Fruit fly (Drosophila melanogaster) whole organism, embryonic: ENCODE data around the gene CG5096.

Experiments used
- ATbp ChIP-seq: fragments of 200-800 bp; sonication (Bioruptor generic); optimal IDR thresholded peaks from 2 replicates; lab custom pipeline; 2017; ENCODE audit warnings: missing biosample characterization, mild to moderate bottlenecking, missing genetic modification characterization, missing genetic modification reagents
- Adf1 ChIP-seq: fragments of 200-800 bp; sonication (Bioruptor generic); IDR thresholded peaks from 2 replicates; pipeline ENCODE4 v1.3.6; 2022; ENCODE audit warnings: missing biosample characterization, missing genetic modification characterization
- Atf-2 ChIP-seq: fragments of 200-800 bp; sonication (Bioruptor generic); optimal IDR thresholded peaks from 2 replicates; lab custom pipeline; 2016; ENCODE audit warnings: missing biosample characterization, missing genetic modification characterization
- BEAF-32 ChIP-seq: fragments of 200-800 bp; sonication (Bioruptor generic); optimal IDR thresholded peaks from 3 replicates; lab custom pipeline; 2017; ENCODE audit warnings: missing biosample characterization, missing genetic modification characterization, mild to moderate bottlenecking, moderate library complexity, missing genetic modification reagents
- Bdp1 ChIP-seq: fragments of 200-800 bp; sonication (Bioruptor generic); optimal IDR thresholded peaks from 3 replicates; lab custom pipeline; 2016; ENCODE audit warnings: missing biosample characterization, missing genetic modification characterization
- Bgb ChIP-seq: fragments of 200-800 bp; sonication (Bioruptor generic); IDR thresholded peaks from 2 replicates; pipeline ENCODE4 v1.3.6; 2022; ENCODE audit warnings: missing biosample characterization, missing genetic modification characterization; ENCODE audit not compliant: partially characterized antibody
- CG11398 ChIP-seq: fragments of 200-800 bp; sonication (Bioruptor generic); optimal IDR thresholded peaks from 2 replicates; lab custom pipeline; 2016; ENCODE audit warnings: missing biosample characterization, missing genetic modification characterization
- CG12299 ChIP-seq: fragments of 200-800 bp; sonication (Bioruptor generic); optimal IDR thresholded peaks from 2 replicates; lab custom pipeline; 2018; ENCODE audit warnings: missing biosample characterization, mild to moderate bottlenecking, missing genetic modification characterization
- CG17359 ChIP-seq: fragments of 200-800 bp; sonication (Bioruptor generic); optimal IDR thresholded peaks from 3 replicates; lab custom pipeline; 2018; ENCODE audit warnings: missing biosample characterization, mild to moderate bottlenecking, missing genetic modification characterization, moderate library complexity
- CG17361 ChIP-seq: fragments of 200-800 bp; sonication (Bioruptor generic); IDR thresholded peaks from 3 replicates; pipeline ENCODE4 v1.3.6; 2022; ENCODE audit warnings: missing biosample characterization, missing genetic modification characterization
- CG1832 ChIP-seq: fragments of 200-800 bp; sonication (Bioruptor generic); optimal IDR thresholded peaks from 2 replicates; lab custom pipeline; 2017; ENCODE audit warnings: missing biosample characterization, mild to moderate bottlenecking, missing genetic modification characterization, inconsistent platforms
- CG32767 ChIP-seq: fragments of 200-800 bp; sonication (Bioruptor generic); IDR thresholded peaks from 2 replicates; pipeline ENCODE4 v1.3.6; 2022; ENCODE audit warnings: missing biosample characterization, missing genetic modification characterization
- CG3407 ChIP-seq: fragments of 200-800 bp; sonication (Bioruptor generic); optimal IDR thresholded peaks from 2 replicates; lab custom pipeline; 2018; ENCODE audit warnings: missing biosample characterization, mild to moderate bottlenecking, missing genetic modification characterization
- CG4360 ChIP-seq: fragments of 200-800 bp; sonication (Bioruptor generic); IDR thresholded peaks from 2 replicates; pipeline ENCODE4 v1.3.6; 2022; ENCODE audit warnings: missing biosample characterization, missing genetic modification characterization
- CG4424 ChIP-seq: fragments of 200-800 bp; sonication (Bioruptor generic); optimal IDR thresholded peaks from 3 replicates; lab custom pipeline; 2016; ENCODE audit warnings: missing biosample characterization, missing genetic modification characterization
- CG4617 ChIP-seq: fragments of 200-800 bp; sonication (Bioruptor generic); optimal IDR thresholded peaks from 3 replicates; lab custom pipeline; 2016; ENCODE audit warnings: missing biosample characterization, missing genetic modification characterization, borderline replicate concordance
- CG6175 ChIP-seq: fragments of 200-800 bp; sonication (Bioruptor generic); IDR thresholded peaks from 3 replicates; pipeline ENCODE4 v1.3.6; 2022; ENCODE audit warnings: missing biosample characterization, missing genetic modification characterization
- CG6254 ChIP-seq: fragments of 200-800 bp; sonication (Bioruptor generic); optimal IDR thresholded peaks from 3 replicates; lab custom pipeline; 2017; ENCODE audit warnings: mild to moderate bottlenecking, missing biosample characterization, missing genetic modification reagents, missing genetic modification characterization
- CG7357 ChIP-seq: fragments of 200-800 bp; sonication (Bioruptor generic); IDR thresholded peaks from 3 replicates; pipeline ENCODE4 v1.3.6; 2022; ENCODE audit warnings: missing biosample characterization, missing genetic modification characterization
- CG7556 ChIP-seq: fragments of 200-800 bp; sonication (Bioruptor generic); optimal IDR thresholded peaks from 2 replicates; lab custom pipeline; 2017; ENCODE audit warnings: missing biosample characterization, mild to moderate bottlenecking, missing genetic modification characterization
- Camta ChIP-seq: fragments of 200-800 bp; sonication (Bioruptor generic); optimal IDR thresholded peaks from 2 replicates; lab custom pipeline; 2016; ENCODE audit warnings: missing biosample characterization, missing genetic modification characterization
- Deaf1 ChIP-seq: fragments of 200-800 bp; optimal IDR thresholded peaks from 3 replicates; lab custom pipeline; 2019; ENCODE audit warnings: missing biosample characterization, mild to moderate bottlenecking, missing genetic modification characterization, moderate library complexity
- Dip3 ChIP-seq: fragments of 200-800 bp; sonication (Bioruptor generic); optimal IDR thresholded peaks from 3 replicates; lab custom pipeline; 2016; ENCODE audit warnings: missing biosample characterization, missing genetic modification characterization
- HmgD ChIP-seq: fragments of 200-800 bp; sonication (Bioruptor generic); optimal IDR thresholded peaks from 3 replicates; lab custom pipeline; 2016; ENCODE audit warnings: missing biosample characterization, missing genetic modification characterization
- HmgZ ChIP-seq: fragments of 200-800 bp; sonication (Bioruptor generic); optimal IDR thresholded peaks from 2 replicates; lab custom pipeline; 2018; ENCODE audit warnings: missing biosample characterization, mild to moderate bottlenecking, missing genetic modification characterization
- Hmr ChIP-seq: fragments of 200-800 bp; sonication (Bioruptor generic); optimal IDR thresholded peaks from 3 replicates; lab custom pipeline; 2017; ENCODE audit warnings: mild to moderate bottlenecking, missing biosample characterization, missing genetic modification reagents, missing genetic modification characterization
- Lpt ChIP-seq: fragments of >200 bp; optimal IDR thresholded peaks from 2 replicates; lab custom pipeline; 2018; ENCODE audit warnings: missing biosample characterization, missing genetic modification characterization
- Myb ChIP-seq: fragments of 200-800 bp; sonication (Bioruptor generic); optimal IDR thresholded peaks from 2 replicates; lab custom pipeline; 2016; ENCODE audit warnings: missing biosample characterization, missing genetic modification characterization
- Neu2 ChIP-seq: fragments of 200-800 bp; sonication (Bioruptor generic); optimal IDR thresholded peaks from 3 replicates; lab custom pipeline; 2016; ENCODE audit warnings: missing biosample characterization, missing genetic modification characterization, borderline replicate concordance
- Nf-YC ChIP-seq: fragments of 200-800 bp; optimal IDR thresholded peaks from 3 replicates; lab custom pipeline; 2019; ENCODE audit warnings: missing biosample characterization, mild to moderate bottlenecking, missing genetic modification characterization, moderate library complexity
- NfI ChIP-seq: fragments of 200-800 bp; sonication (Bioruptor generic); optimal IDR thresholded peaks from 3 replicates; lab custom pipeline; 2018; ENCODE audit warnings: missing biosample characterization, mild to moderate bottlenecking, missing genetic modification characterization, moderate library complexity
- Taf1 ChIP-seq: fragments of 200-800 bp; sonication (Bioruptor generic); IDR thresholded peaks from 2 replicates; pipeline ENCODE4 v1.3.6; 2022; ENCODE audit warnings: missing biosample characterization, missing genetic modification characterization
- YL-1 ChIP-seq: fragments of 200-800 bp; sonication (Bioruptor generic); optimal IDR thresholded peaks from 3 replicates; lab custom pipeline; 2017; ENCODE audit warnings: missing biosample characterization, mild to moderate bottlenecking, missing genetic modification characterization
- br ChIP-seq: fragments of >200 bp; optimal IDR thresholded peaks from 2 replicates; lab custom pipeline; 2017
- cas ChIP-seq: fragments of 200-800 bp; sonication (Bioruptor generic); IDR thresholded peaks from 2 replicates; pipeline ENCODE4 v1.3.6; 2022; ENCODE audit warnings: missing biosample characterization, missing genetic modification characterization
- dysf ChIP-seq: fragments of 200-800 bp; sonication (Bioruptor generic); IDR thresholded peaks from 3 replicates; pipeline ENCODE4 v1.3.6; 2022; ENCODE audit warnings: missing biosample characterization, missing genetic modification characterization
- grau ChIP-seq: fragments of 200-800 bp; optimal IDR thresholded peaks from 3 replicates; lab custom pipeline; 2019; ENCODE audit warnings: missing biosample characterization, mild to moderate bottlenecking, missing genetic modification characterization, moderate library complexity
- ham ChIP-seq: fragments of 200-800 bp; sonication (Bioruptor generic); IDR thresholded peaks from 2 replicates; pipeline ENCODE4 v1.3.6; 2022; ENCODE audit warnings: missing biosample characterization, missing genetic modification characterization
- maf-S ChIP-seq: fragments of 200-800 bp; sonication (Bioruptor generic); optimal IDR thresholded peaks from 2 replicates; lab custom pipeline; 2016; ENCODE audit warnings: missing biosample characterization, missing genetic modification characterization
- nau ChIP-seq: fragments of 200-800 bp; sonication (Bioruptor generic); optimal IDR thresholded peaks from 3 replicates; lab custom pipeline; 2017; ENCODE audit warnings: missing biosample characterization, mild to moderate bottlenecking, missing genetic modification characterization, missing genetic modification reagents
- pan ChIP-seq, 4 experiments: fragments of >200 bp in 3 of 4; fragments of 200-800 bp in 1 of 4; sonication (Bioruptor generic) in 1 of 4; optimal IDR thresholded peaks in 3 of 4; IDR thresholded peaks in 1 of 4; 2 replicates each; pipeline versions ENCODE4 v1.3.6 to Lab custom; 2017 to 2022; ENCODE audit warnings: missing biosample characterization in 2 of 4, missing genetic modification characterization in 2 of 4, mixed read lengths in 1 of 4
- ranshi ChIP-seq: fragments of 200-800 bp; sonication (Bioruptor generic); IDR thresholded peaks from 2 replicates; pipeline ENCODE4 v1.3.6; 2022; ENCODE audit warnings: missing biosample characterization, missing genetic modification characterization
- row ChIP-seq: fragments of 200-800 bp; sonication (Bioruptor generic); IDR thresholded peaks from 3 replicates; pipeline ENCODE4 v1.3.6; 2022; ENCODE audit warnings: missing biosample characterization, missing genetic modification characterization
- scrt ChIP-seq: fragments of 200-800 bp; sonication (Bioruptor generic); optimal IDR thresholded peaks from 2 replicates; lab custom pipeline; 2018; ENCODE audit warnings: missing biosample characterization, mild to moderate bottlenecking, missing genetic modification characterization, moderate library complexity
- sug ChIP-seq: fragments of 200-800 bp; optimal IDR thresholded peaks from 2 replicates; lab custom pipeline; 2019; ENCODE audit warnings: missing biosample characterization, mild to moderate bottlenecking, missing genetic modification characterization, moderate library complexity
- tna ChIP-seq: fragments of 200-800 bp; sonication (Bioruptor generic); IDR thresholded peaks from 2 replicates; pipeline ENCODE4 v1.3.6; 2022; ENCODE audit warnings: missing biosample characterization, missing genetic modification characterization; ENCODE audit not compliant: partially characterized antibody
- trem ChIP-seq: fragments of 200-800 bp; optimal IDR thresholded peaks from 3 replicates; lab custom pipeline; 2019; ENCODE audit warnings: missing biosample characterization, mild to moderate bottlenecking, missing genetic modification characterization, moderate library complexity
- tx ChIP-seq: fragments of 200-800 bp; sonication (Bioruptor generic); optimal IDR thresholded peaks from 2 replicates; lab custom pipeline; 2016; ENCODE audit warnings: missing biosample characterization, missing genetic modification characterization

Gene CG5096

DNA sequence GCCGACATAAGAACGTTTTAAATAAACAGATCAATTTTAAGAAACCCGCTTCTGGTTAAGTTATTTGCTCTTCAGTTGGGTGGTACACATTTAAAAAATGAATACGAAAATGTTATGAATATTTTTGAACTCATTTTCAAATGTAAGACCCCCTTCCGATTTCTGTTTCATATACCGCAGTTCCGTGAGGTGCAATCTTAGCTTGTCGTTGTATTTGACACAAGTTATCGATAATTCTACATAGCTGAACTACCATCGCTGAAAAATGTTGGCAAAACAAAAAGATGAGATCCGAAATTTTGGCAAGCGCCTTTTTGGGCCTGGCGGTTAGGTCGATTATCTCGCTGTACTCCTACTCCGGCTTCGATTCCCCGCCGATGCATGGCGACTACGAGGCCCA is 2.2 kb upstream of the CG5096 start, which contains the start of gene gny (continued):
- TF ChIP-seq Bgb (peak; percentile 38; the same call in 1 of the 2 replicates), Myb (GFP tag; lab: Kevin White, UChicago) (peak; percentile 82), BEAF-32 (GFP tag; lab: Kevin White, UChicago) (peak; percentile 43), trem (tag; lab: Kevin White, UChicago) (peak; percentile 24), CG4617 (GFP tag; lab: Kevin White, UChicago) (peak; percentile 47), HmgZ (tag; lab: Kevin White, UChicago) (peak; percentile 32), YL-1 (peak; percentile 40)

DNA sequence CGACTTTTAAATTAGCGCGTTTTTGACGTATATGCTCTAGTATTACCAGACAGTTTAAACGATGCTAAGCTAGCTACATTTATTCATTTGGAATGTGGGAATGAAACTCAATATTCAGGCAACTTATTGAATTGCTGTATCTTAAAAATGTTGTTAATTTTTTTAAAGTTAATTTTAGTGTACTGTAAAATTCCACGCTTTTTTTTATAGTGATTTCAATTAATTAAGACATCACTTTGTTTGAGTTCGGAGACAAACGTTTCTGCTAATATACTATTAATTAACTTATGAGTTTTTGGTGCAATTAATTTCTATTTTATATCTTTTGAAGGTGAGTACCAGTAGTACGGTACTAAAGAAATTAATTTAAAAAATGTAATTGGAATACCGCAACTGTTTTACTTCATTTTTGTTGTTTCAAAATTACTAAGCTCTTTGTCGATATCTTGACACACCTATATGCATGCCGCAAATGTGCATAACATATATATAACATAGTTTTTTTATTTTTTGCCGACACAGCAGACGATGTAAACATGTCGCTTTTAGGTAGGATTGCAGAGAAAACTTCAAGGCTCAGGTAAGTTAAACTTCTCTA is 4.2 kb downstream of the CG5096 start, which contains the start of the genes Cdk1 and mRpS7:
Gene Cdk1, minus strand, starts transcription at position 55 of the 598 bp plus-strand sequence.
Gene mRpS7, plus strand, starts transcription at position 455 of the 598 bp plus-strand sequence.
- TF ChIP-seq ham (GFP tag; lab: Robert Waterston, UW) = no peak
- TF ChIP-seq ATbp (GFP tag; lab: Kevin White, UChicago) = no peak
- peak; percentile 38 for TF ChIP-seq Atf-2 (GFP tag; lab: Kevin White, UChicago)
- TF ChIP-seq Adf1 = 0 out of 2 replicates have a peak, but pooled peaks have one; percentile 16
- TF ChIP-seq CG4360 (GFP tag; lab: Robert Waterston, UW) = no peak
- no peak for TF ChIP-seq Neu2 (GFP tag; lab: Kevin White, UChicago)
- TF ChIP-seq CG1832 (GFP tag; lab: Kevin White, UChicago) = no peak
- peak; percentile 23 for TF ChIP-seq maf-S (GFP tag; lab: Kevin White, UChicago)
- TF ChIP-seq Bdp1 (GFP tag; lab: Kevin White, UChicago) = no peak
- peak; percentile 38 for TF ChIP-seq CG6254 (GFP tag; lab: Kevin White, UChicago)
- TF ChIP-seq CG12299 (tag; lab: Kevin White, UChicago) = peak; percentile 32
- TF ChIP-seq CG7556 (GFP tag; lab: Kevin White, UChicago) = peak; percentile 71
- TF ChIP-seq Lpt (GFP tag; lab: Kevin White, UChicago) = no peak
- peak; percentile 81 for TF ChIP-seq row
- TF ChIP-seq Dip3 (GFP tag; lab: Kevin White, UChicago) = peak; percentile 53
- TF ChIP-seq CG6175 (GFP tag; lab: Robert Waterston, UW) = no peak
- TF ChIP-seq CG3407 (GFP tag; lab: Kevin White, UChicago) = peak; percentile 44
- peak; percentile 77; the same call in 2 of the 3 replicates for TF ChIP-seq dysf (GFP tag; lab: Robert Waterston, UW)
- TF ChIP-seq br (lab: Kevin White, UChicago) = no peak
- TF ChIP-seq cas (GFP tag; lab: Robert Waterston, UW) = no peak
- TF ChIP-seq NfI (GFP tag; lab: Kevin White, UChicago) = peak; percentile 76
- peak; percentile 66 for TF ChIP-seq CG17359 (tag; lab: Kevin White, UChicago)
- peak; percentile 39 for TF ChIP-seq Deaf1
- no peak for TF ChIP-seq tna (GFP tag; lab: Robert Waterston, UW)
- peak; percentile 59 for TF ChIP-seq Nf-YC (tag; lab: Kevin White, UChicago)
- TF ChIP-seq CG11398 (GFP tag; lab: Kevin White, UChicago) = no peak
- peak; percentile 73 for TF ChIP-seq Hmr
- peak; percentile 36 for TF ChIP-seq HmgD (GFP tag; lab: Kevin White, UChicago)
- TF ChIP-seq Camta (GFP tag; lab: Kevin White, UChicago) = peak; percentile 57
- TF ChIP-seq scrt (GFP tag; lab: Kevin White, UChicago) = peak; percentile 38
- peak; percentile 12 for TF ChIP-seq nau (GFP tag; lab: Kevin White, UChicago)
- TF ChIP-seq ranshi (GFP tag; lab: Robert Waterston, UW) = 0 out of 2 replicates have a peak, but pooled peaks have one; percentile 68
- TF ChIP-seq Taf1 = 0 out of 2 replicates have a peak, but pooled peaks have one; percentile 37
- TF ChIP-seq pan (optimal IDR thresholded peaks at IDR 0.05; lab: Kevin White, UChicago) = no peak
- TF ChIP-seq pan (GFP tag; optimal IDR thresholded peaks at IDR 0.05 in 1 of 2, IDR thresholded peaks at IDR 0.05 in 1 of 2) = peak in 1 of 2 experiments; percentile 82
- peak; percentile 61; the same call in 1 of the 2 replicates for TF ChIP-seq CG32767 (GFP tag; lab: Robert Waterston, UW)
- peak; percentile 65 for TF ChIP-seq sug (tag; lab: Kevin White, UChicago)
- TF ChIP-seq CG4424 = peak; percentile 70
- TF ChIP-seq tx (GFP tag; lab: Kevin White, UChicago) = peak; percentile 44
- TF ChIP-seq CG7357 (GFP tag; lab: Robert Waterston, UW) = peak; percentile 65; the same call in 2 of the 3 replicates
- TF ChIP-seq CG17361 (GFP tag; lab: Robert Waterston, UW) = peak; percentile 92
- peak; percentile 81 for TF ChIP-seq grau (tag; lab: Kevin White, UChicago)
